Worm (Caenorhabditis elegans) whole organism, young adult: ENCODE results near the gene mccc-2.

Source experiments
- C06A6.2 ChIP-seq: fragments of 200-800 bp; sonication (Bioruptor generic); conservative IDR thresholded peaks from 2 replicates; pipeline ENCODE4 v1.3.6; 2022; ENCODE audit warnings: missing genetic modification characterization, missing compliant biosample characterization
- F10E7.11 ChIP-seq: sonication (generic microtip); optimal IDR thresholded peaks from 2 replicates; lab custom pipeline; 2017; ENCODE audit warnings: mild to moderate bottlenecking, missing genetic modification characterization, moderate library complexity, missing compliant biosample characterization
- F23B12.7 ChIP-seq: sonication (generic microtip); optimal IDR thresholded peaks from 2 replicates; lab custom pipeline; 2017; ENCODE audit warnings: missing genetic modification characterization, mild to moderate bottlenecking, missing compliant biosample characterization, antibody characterized with exemption, moderate library complexity; ENCODE audit not compliant: insufficient read depth
- F33H1.4 ChIP-seq: fragments of 200-800 bp; sonication (Bioruptor generic); IDR thresholded peaks from 2 replicates; pipeline ENCODE4 v1.3.6; 2022; ENCODE audit warnings: missing genetic modification reagents, missing genetic modification characterization, missing compliant biosample characterization
- F55B11.4 ChIP-seq: sonication (generic microtip); optimal IDR thresholded peaks from 2 replicates; lab custom pipeline; 2016; ENCODE audit warnings: missing compliant biosample characterization, missing genetic modification characterization, borderline replicate concordance; ENCODE audit not compliant: insufficient read depth
- K12H6.12 ChIP-seq: fragments of 200-800 bp; sonication (Bioruptor generic); optimal IDR thresholded peaks from 2 replicates; lab custom pipeline; 2018; ENCODE audit warnings: mild to moderate bottlenecking, missing genetic modification characterization, missing compliant biosample characterization
- T07F8.4 ChIP-seq: sonication (generic microtip); optimal IDR thresholded peaks from 2 replicates; lab custom pipeline; 2016; ENCODE audit warnings: mild to moderate bottlenecking, missing genetic modification characterization, moderate library complexity, missing compliant biosample characterization
- T26A5.8 ChIP-seq: sonication (generic microtip); optimal IDR thresholded peaks from 2 replicates; lab custom pipeline; 2016; ENCODE audit warnings: missing genetic modification characterization, missing compliant biosample characterization
- Y79H2A.3 ChIP-seq: fragments of 200-800 bp; sonication (Bioruptor generic); conservative IDR thresholded peaks from 2 replicates; pipeline ENCODE4 v1.3.6; 2022; ENCODE audit warnings: missing genetic modification reagents, missing genetic modification characterization, missing compliant biosample characterization
- Y95B8A.8 ChIP-seq: fragments of 200-800 bp; sonication (Bioruptor generic); IDR thresholded peaks from 2 replicates; pipeline ENCODE4 v1.3.6; 2022; ENCODE audit warnings: missing genetic modification reagents, missing genetic modification characterization, missing compliant biosample characterization
- ZK185.1 ChIP-seq: sonication (generic microtip); optimal IDR thresholded peaks from 2 replicates; lab custom pipeline; 2016; ENCODE audit warnings: mild to moderate bottlenecking, missing genetic modification characterization, missing compliant biosample characterization; ENCODE audit not compliant: poor library complexity, severe bottlenecking
- aptf-3 ChIP-seq: fragments of 200-800 bp; sonication (Bioruptor generic); IDR thresholded peaks from 2 replicates; pipeline ENCODE4 v1.3.6; 2022; ENCODE audit warnings: missing genetic modification characterization, missing compliant biosample characterization
- attf-5 ChIP-seq: fragments of 200-800 bp; sonication (Bioruptor generic); optimal IDR thresholded peaks from 2 replicates; lab custom pipeline; 2018; ENCODE audit warnings: mild to moderate bottlenecking, missing genetic modification characterization, missing compliant biosample characterization
- attf-6 ChIP-seq: fragments of 200-800 bp; sonication (Bioruptor generic); IDR thresholded peaks from 2 replicates; pipeline ENCODE4 v1.3.6; 2022; ENCODE audit warnings: missing genetic modification reagents, missing genetic modification characterization, missing compliant biosample characterization
- bed-2 ChIP-seq: fragments of 200-800 bp; sonication (Bioruptor generic); IDR thresholded peaks from 2 replicates; pipeline ENCODE4 v1.3.6; 2022; ENCODE audit warnings: missing genetic modification reagents, missing genetic modification characterization, missing compliant biosample characterization
- cebp-1 ChIP-seq, 2 experiments: fragments of 200-800 bp in 1 of 2; sonication (Bioruptor generic) in 1 of 2; sonication (generic microtip) in 1 of 2; IDR thresholded peaks in 1 of 2; optimal IDR thresholded peaks in 1 of 2; 2 replicates each; pipeline versions ENCODE4 v1.3.6 to Lab custom; 2017 to 2022; ENCODE audit warnings: missing compliant biosample characterization in 2 of 2, missing genetic modification characterization in 2 of 2, mild to moderate bottlenecking in 1 of 2, missing genetic modification reagents in 1 of 2, moderate library complexity in 1 of 2
- ceh-58 ChIP-seq: fragments of 200-800 bp; sonication (Bioruptor generic); IDR thresholded peaks from 2 replicates; pipeline ENCODE4 v1.3.6; 2022; ENCODE audit warnings: missing genetic modification characterization, missing compliant biosample characterization
- ceh-79 ChIP-seq: sonication (generic microtip); optimal IDR thresholded peaks from 2 replicates; lab custom pipeline; 2017; ENCODE audit warnings: mild to moderate bottlenecking, missing genetic modification characterization, missing compliant biosample characterization
- chd-7 ChIP-seq: sonication (generic microtip); optimal IDR thresholded peaks from 2 replicates; lab custom pipeline; 2016; ENCODE audit warnings: mild to moderate bottlenecking, missing genetic modification characterization, moderate library complexity, missing compliant biosample characterization
- die-1 ChIP-seq: sonication (generic microtip); optimal IDR thresholded peaks from 2 replicates; lab custom pipeline; 2016; ENCODE audit warnings: missing genotype, mild to moderate bottlenecking, missing genetic modification characterization, missing compliant biosample characterization
- dox-1 ChIP-seq: fragments of 200-800 bp; sonication (Bioruptor generic); IDR thresholded peaks from 2 replicates; pipeline ENCODE4 v1.3.6; 2022; ENCODE audit warnings: missing genetic modification reagents, missing genetic modification characterization, missing compliant biosample characterization
- ekl-4 ChIP-seq: fragments of 200-800 bp; sonication (Bioruptor generic); IDR thresholded peaks from 2 replicates; pipeline ENCODE4 v1.3.6; 2022; ENCODE audit warnings: missing genetic modification reagents, missing genetic modification characterization, missing compliant biosample characterization
- fkh-3 ChIP-seq: sonication (generic microtip); optimal IDR thresholded peaks from 2 replicates; lab custom pipeline; 2016; ENCODE audit warnings: mild to moderate bottlenecking, missing genetic modification characterization, missing compliant biosample characterization
- gei-17 ChIP-seq: fragments of 200-800 bp; sonication (Bioruptor generic); optimal IDR thresholded peaks from 2 replicates; lab custom pipeline; 2018; ENCODE audit warnings: mild to moderate bottlenecking, missing genetic modification characterization, missing compliant biosample characterization
- hmg-1.2 ChIP-seq: fragments of 200-800 bp; sonication (Bioruptor generic); IDR thresholded peaks from 2 replicates; pipeline ENCODE4 v1.3.6; 2022; ENCODE audit warnings: missing genetic modification reagents, missing genetic modification characterization, missing compliant biosample characterization
- hsf-1 ChIP-seq: fragments of 200-800 bp; sonication (Bioruptor generic); IDR thresholded peaks from 2 replicates; pipeline ENCODE4 v1.3.6; 2022; ENCODE audit warnings: missing genetic modification reagents, missing genetic modification characterization, missing compliant biosample characterization
- lag-1 ChIP-seq: fragments of 200-800 bp; sonication (Bioruptor generic); IDR thresholded peaks from 2 replicates; pipeline ENCODE4 v1.3.6; 2022; ENCODE audit warnings: missing genetic modification reagents, missing genetic modification characterization, missing compliant biosample characterization
- lin-54 ChIP-seq: fragments of 200-800 bp; sonication (Bioruptor generic); optimal IDR thresholded peaks from 2 replicates; lab custom pipeline; 2018; ENCODE audit warnings: mild to moderate bottlenecking, missing genetic modification characterization, missing compliant biosample characterization
- lir-1 ChIP-seq: fragments of 200-800 bp; sonication (Bioruptor generic); conservative IDR thresholded peaks from 2 replicates; pipeline ENCODE4 v1.3.6; 2022; ENCODE audit warnings: missing genetic modification reagents, missing genetic modification characterization, missing compliant biosample characterization
- madf-6 ChIP-seq: fragments of 200-800 bp; sonication (Bioruptor generic); IDR thresholded peaks from 2 replicates; pipeline ENCODE4 v1.3.6; 2022; ENCODE audit warnings: missing genetic modification reagents, missing genetic modification characterization, missing compliant biosample characterization
- mcd-1 ChIP-seq: fragments of 200-800 bp; sonication (Bioruptor generic); IDR thresholded peaks from 2 replicates; pipeline ENCODE4 v1.3.6; 2022; ENCODE audit warnings: missing genetic modification reagents, missing genetic modification characterization, missing compliant biosample characterization
- mxl-1 ChIP-seq: sonication (generic microtip); optimal IDR thresholded peaks from 2 replicates; lab custom pipeline; 2016; ENCODE audit warnings: missing genetic modification characterization, missing compliant biosample characterization
- nhr-27 ChIP-seq: fragments of 200-800 bp; sonication (Bioruptor generic); optimal IDR thresholded peaks from 2 replicates; lab custom pipeline; 2018; ENCODE audit warnings: mild to moderate bottlenecking, missing genetic modification characterization, moderate library complexity, missing compliant biosample characterization
- nhr-90 ChIP-seq: sonication (generic microtip); optimal IDR thresholded peaks from 2 replicates; lab custom pipeline; 2016; ENCODE audit warnings: missing genotype, mild to moderate bottlenecking, missing genetic modification characterization, missing compliant biosample characterization
- pbrm-1 ChIP-seq: fragments of 200-800 bp; sonication (Bioruptor generic); IDR thresholded peaks from 2 replicates; pipeline ENCODE4 v1.3.6; 2022; ENCODE audit warnings: missing genetic modification reagents, missing genetic modification characterization, missing compliant biosample characterization
- pha-4 ChIP-seq: fragments of 150-350 bp; sonication (generic microtip); optimal IDR thresholded peaks from 2 replicates; lab custom pipeline; 2014; ENCODE audit warnings: missing biosample characterization, missing genetic modification reagents, missing genetic modification characterization
- rcor-1 ChIP-seq: fragments of 200-800 bp; sonication (Bioruptor generic); IDR thresholded peaks from 2 replicates; pipeline ENCODE4 v1.3.6; 2022; ENCODE audit warnings: missing genetic modification reagents, missing genetic modification characterization, missing compliant biosample characterization
- repo-1 ChIP-seq: sonication (generic microtip); optimal IDR thresholded peaks from 2 replicates; lab custom pipeline; 2017; ENCODE audit warnings: mild to moderate bottlenecking, missing genetic modification characterization, missing compliant biosample characterization
- sdz-38 ChIP-seq: sonication (generic microtip); optimal IDR thresholded peaks from 2 replicates; lab custom pipeline; 2016; ENCODE audit warnings: missing genotype, missing genetic modification characterization, missing compliant biosample characterization
- snpc-1.3 ChIP-seq: sonication (generic microtip); optimal IDR thresholded peaks from 2 replicates; lab custom pipeline; 2017; ENCODE audit warnings: missing genetic modification characterization, mild to moderate bottlenecking, missing compliant biosample characterization, antibody characterized with exemption, moderate library complexity, missing genotype, missing genetic modification reagents; ENCODE audit not compliant: insufficient read depth
- somi-1 ChIP-seq: fragments of 200-800 bp; sonication (Bioruptor generic); optimal IDR thresholded peaks from 2 replicates; lab custom pipeline; 2018; ENCODE audit warnings: mild to moderate bottlenecking, missing genetic modification characterization, missing compliant biosample characterization
- sptf-2 ChIP-seq: fragments of 200-800 bp; sonication (Bioruptor generic); optimal IDR thresholded peaks from 2 replicates; lab custom pipeline; 2018; ENCODE audit warnings: mild to moderate bottlenecking, missing genetic modification characterization, missing compliant biosample characterization
- tbp1 ChIP-seq: fragments of 200-800 bp; sonication (Bioruptor generic); optimal IDR thresholded peaks from 2 replicates; lab custom pipeline; 2018; ENCODE audit warnings: mild to moderate bottlenecking, missing genetic modification characterization, missing compliant biosample characterization
- unc-62 ChIP-seq: fragments of 150-350 bp; optimal IDR thresholded peaks from 2 replicates; lab custom pipeline; 2014; ENCODE audit warnings: missing biosample characterization, missing genetic modification reagents, missing genetic modification characterization
- xnd-1 ChIP-seq: sonication (generic microtip); optimal IDR thresholded peaks from 2 replicates; lab custom pipeline; 2016; ENCODE audit warnings: missing genotype, missing genetic modification reagents, missing genetic modification characterization, missing compliant biosample characterization
- zim-3 ChIP-seq: sonication (generic microtip); optimal IDR thresholded peaks from 2 replicates; lab custom pipeline; 2017; ENCODE audit warnings: mild to moderate bottlenecking, missing genetic modification characterization, moderate library complexity, missing compliant biosample characterization
- ztf-26 ChIP-seq: sonication (generic microtip); optimal IDR thresholded peaks from 2 replicates; lab custom pipeline; 2017; ENCODE audit warnings: missing genetic modification characterization, missing compliant biosample characterization

mccc-2 gene

ce11 chrIII:9051119-9051597 is 38.0 kb downstream of the mccc-2 start (continued):
- no peak for TF ChIP-seq F55B11.4 (tag; lab: Kevin White, UChicago)
- TF ChIP-seq pha-4 (tag; lab: Kevin White, UChicago): peak; percentile 6
- peak; percentile 89 for TF ChIP-seq attf-5 (GFP tag; lab: Kevin White, UChicago)
- TF ChIP-seq T26A5.8: peak; percentile 3
- TF ChIP-seq repo-1 (tag; lab: Kevin White, UChicago): peak; percentile 80
- peak; percentile 85 for TF ChIP-seq somi-1 (GFP tag; lab: Kevin White, UChicago)
- peak; percentile 40; the same call in 1 of the 2 replicates for TF ChIP-seq mcd-1
- TF ChIP-seq hmg-1.2: peak; percentile 54
- peak; percentile 56 for TF ChIP-seq lin-54 (GFP tag; lab: Kevin White, UChicago)
- peak; percentile 47 for TF ChIP-seq zim-3 (tag; lab: Kevin White, UChicago)
- TF ChIP-seq Y95B8A.8: peak; percentile 59
- 0 out of 2 replicates have a peak, but pooled peaks have one; percentile 6 for TF ChIP-seq aptf-3
- TF ChIP-seq F10E7.11: peak; percentile 85
- TF ChIP-seq mxl-1 (tag; lab: Kevin White, UChicago): no peak
- TF ChIP-seq nhr-27 (tag; lab: Kevin White, UChicago): no peak
- no peak for TF ChIP-seq die-1 (tag; lab: Kevin White, UChicago)
- TF ChIP-seq lag-1 (GFP tag; lab: Robert Waterston, UW): no peak
- peak; percentile 43; the same call in 1 of the 2 replicates for TF ChIP-seq madf-6 (GFP tag; lab: Robert Waterston, UW)
- peak; percentile 35 for TF ChIP-seq snpc-1.3 (tag; lab: Kevin White, UChicago)
- TF ChIP-seq ceh-58 (GFP tag; lab: Robert Waterston, UW): no peak
- peak; percentile 72; the same call in 1 of the 2 replicates for TF ChIP-seq Y79H2A.3 (GFP tag; lab: Robert Waterston, UW)
- peak; percentile 41; the same call in 1 of the 2 replicates for TF ChIP-seq C06A6.2
- TF ChIP-seq hsf-1 (GFP tag; lab: Robert Waterston, UW): peak; percentile 79
- TF ChIP-seq F33H1.4 (GFP tag; lab: Robert Waterston, UW): peak; percentile 10; the same call in 1 of the 2 replicates
- TF ChIP-seq T07F8.4 (tag; lab: Kevin White, UChicago): no peak
- peak; percentile 70 for TF ChIP-seq chd-7 (tag; lab: Kevin White, UChicago)
- TF ChIP-seq ekl-4: peak; percentile 59; the same call in 1 of the 2 replicates
- no peak for TF ChIP-seq sdz-38 (tag; lab: Kevin White, UChicago)
- 0 out of 2 replicates have a peak, but pooled peaks have one; percentile 34 for TF ChIP-seq rcor-1 (GFP tag; lab: Robert Waterston, UW)
- peak; percentile 76 for TF ChIP-seq dox-1 (GFP tag; lab: Robert Waterston, UW)
- peak; percentile 63 for TF ChIP-seq K12H6.12
- no peak for TF ChIP-seq attf-6
- no peak for TF ChIP-seq xnd-1 (tag; lab: Kevin White, UChicago)
- no peak for TF ChIP-seq ZK185.1 (tag; lab: Kevin White, UChicago)
- TF ChIP-seq fkh-3: no peak
- TF ChIP-seq nhr-90: peak; percentile 24
- peak; percentile 63; the same call in 1 of the 2 replicates for TF ChIP-seq pbrm-1 (GFP tag; lab: Robert Waterston, UW)
- peak; percentile 89 for TF ChIP-seq F23B12.7 (tag; lab: Kevin White, UChicago)
- peak; percentile 61 for TF ChIP-seq unc-62
- TF ChIP-seq gei-17 (GFP tag; lab: Kevin White, UChicago): peak; percentile 48
- TF ChIP-seq bed-2 (GFP tag; lab: Robert Waterston, UW): no peak
- TF ChIP-seq ztf-26 (tag; lab: Kevin White, UChicago): peak; percentile 87
- peak; percentile 44 for TF ChIP-seq lir-1
- TF ChIP-seq cebp-1 (GFP tag; IDR thresholded peaks at IDR 0.05; lab: Robert Waterston, UW): peak; percentile 98
- peak; percentile 98 for TF ChIP-seq cebp-1 (tag; optimal IDR thresholded peaks at IDR 0.05; lab: Kevin White, UChicago)
- TF ChIP-seq ceh-79 (tag; lab: Kevin White, UChicago): no peak
- TF ChIP-seq tbp1 (GFP tag; lab: Kevin White, UChicago): peak; percentile 65
- peak; percentile 8 for TF ChIP-seq sptf-2 (GFP tag; lab: Kevin White, UChicago)
